Fruit fly (Drosophila melanogaster): Measurements from ENCODE around the gene wuho.

dm6 chrX:6303675-6304074, 15.8 kb downstream of the wuho start, which contains the start of gene CG3823:
- no peak for TF ChIP-seq Pif1B (GFP tag; optimal IDR thresholded peaks at IDR 0.05)
- TF ChIP-seq CG34367 (tag; optimal IDR thresholded peaks at IDR 0.05), result no peak
- TF ChIP-seq fd96Ca (GFP tag; IDR thresholded peaks at IDR 0.05), result no peak
- no peak for TF ChIP-seq CG32121 (GFP tag; IDR thresholded peaks at IDR 0.05)
- no peak for TF ChIP-seq CG9948 (tag; optimal IDR thresholded peaks at IDR 0.05)
- no peak for TF ChIP-seq CG15710 (tag; optimal IDR thresholded peaks at IDR 0.05)

Measured in whole organism, pupa.